Fruit fly (Drosophila melanogaster) whole organism, embryonic: Measurements from ENCODE around the gene sisA.

ENCODE experiments used
- Blimp-1 ChIP-seq: fragments of 200-800 bp; sonication (Bioruptor generic); optimal IDR thresholded peaks from 3 replicates; lab custom pipeline; 2018; ENCODE audit warnings: missing biosample characterization, missing genetic modification characterization, mild to moderate bottlenecking, moderate library complexity, missing genetic modification reagents
- CG10654 ChIP-seq: fragments of 200-800 bp; sonication (Bioruptor generic); optimal IDR thresholded peaks from 2 replicates; lab custom pipeline; 2016; ENCODE audit warnings: missing biosample characterization, missing genetic modification characterization
- CG13894 ChIP-seq: fragments of 200-800 bp; sonication (Bioruptor generic); optimal IDR thresholded peaks from 3 replicates; lab custom pipeline; 2018; ENCODE audit warnings: missing biosample characterization, mild to moderate bottlenecking, missing genetic modification characterization, moderate library complexity
- CG1603 ChIP-seq: fragments of 200-800 bp; sonication (Bioruptor generic); optimal IDR thresholded peaks from 2 replicates; lab custom pipeline; 2019; ENCODE audit warnings: missing biosample characterization, mild to moderate bottlenecking, missing genetic modification characterization, moderate library complexity
- CG1647 ChIP-seq: fragments of 200-800 bp; sonication (Bioruptor generic); optimal IDR thresholded peaks from 3 replicates; lab custom pipeline; 2016; ENCODE audit warnings: missing biosample characterization, missing genetic modification characterization
- CG16813 ChIP-seq: fragments of 200-800 bp; sonication (Bioruptor generic); IDR thresholded peaks from 3 replicates; pipeline ENCODE4 v1.3.6; 2022; ENCODE audit warnings: missing biosample characterization, missing genetic modification characterization; ENCODE audit not compliant: partially characterized antibody
- CG1832 ChIP-seq: fragments of 200-800 bp; sonication (Bioruptor generic); optimal IDR thresholded peaks from 2 replicates; lab custom pipeline; 2017; ENCODE audit warnings: missing biosample characterization, mild to moderate bottlenecking, missing genetic modification characterization, inconsistent platforms
- CG2875 ChIP-seq: fragments of 200-800 bp; sonication (Bioruptor generic); optimal IDR thresholded peaks from 2 replicates; lab custom pipeline; 2017; ENCODE audit warnings: missing biosample characterization, mild to moderate bottlenecking, missing genetic modification characterization, missing genetic modification reagents
- CG43689 ChIP-seq: fragments of 200-800 bp; sonication (Bioruptor generic); IDR thresholded peaks from 2 replicates; pipeline ENCODE4 v1.3.6; 2022; ENCODE audit warnings: missing biosample characterization, missing genetic modification characterization
- CG4707 ChIP-seq: fragments of 200-800 bp; sonication (Bioruptor generic); optimal IDR thresholded peaks from 2 replicates; lab custom pipeline; 2018; ENCODE audit warnings: missing biosample characterization, mild to moderate bottlenecking, missing genetic modification characterization, moderate library complexity
- CG6272 ChIP-seq: fragments of 200-800 bp; sonication (Bioruptor generic); IDR thresholded peaks from 2 replicates; pipeline ENCODE4 v1.3.6; 2022; ENCODE audit warnings: missing biosample characterization, missing genetic modification characterization
- CG6791 ChIP-seq: fragments of 200-800 bp; sonication (Bioruptor generic); IDR thresholded peaks from 3 replicates; pipeline ENCODE4 v1.3.6; 2022; ENCODE audit warnings: missing biosample characterization, missing genetic modification characterization; ENCODE audit not compliant: partially characterized antibody
- CG7987 ChIP-seq: fragments of 200-800 bp; sonication (Bioruptor generic); optimal IDR thresholded peaks from 2 replicates; lab custom pipeline; 2018; ENCODE audit warnings: missing biosample characterization, mild to moderate bottlenecking, missing genetic modification characterization, moderate library complexity
- CG8765 ChIP-seq: fragments of 200-800 bp; sonication (Bioruptor generic); IDR thresholded peaks from 2 replicates; pipeline ENCODE4 v1.3.6; 2022; ENCODE audit warnings: missing biosample characterization, missing genetic modification characterization
- CG9817 ChIP-seq: fragments of 200-800 bp; sonication (Bioruptor generic); optimal IDR thresholded peaks from 2 replicates; lab custom pipeline; 2018; ENCODE audit warnings: missing biosample characterization, mild to moderate bottlenecking, missing genetic modification characterization, moderate library complexity
- CG9876 ChIP-seq: fragments of 200-800 bp; sonication (Bioruptor generic); optimal IDR thresholded peaks from 2 replicates; lab custom pipeline; 2016; ENCODE audit warnings: missing biosample characterization, missing genetic modification characterization
- D19A ChIP-seq: fragments of 200-800 bp; optimal IDR thresholded peaks from 3 replicates; lab custom pipeline; 2019; ENCODE audit warnings: missing biosample characterization, mild to moderate bottlenecking, missing genetic modification characterization, moderate library complexity
- Dek ChIP-seq: fragments of 200-800 bp; sonication (Bioruptor generic); optimal IDR thresholded peaks from 3 replicates; lab custom pipeline; 2019; ENCODE audit warnings: missing biosample characterization, mild to moderate bottlenecking, missing genetic modification characterization, moderate library complexity
- Dip2 ChIP-seq: fragments of 200-800 bp; sonication (Bioruptor generic); IDR thresholded peaks from 2 replicates; pipeline ENCODE4 v1.3.6; 2022; ENCODE audit warnings: missing biosample characterization, missing genetic modification characterization
- Dip3 ChIP-seq: fragments of 200-800 bp; sonication (Bioruptor generic); optimal IDR thresholded peaks from 3 replicates; lab custom pipeline; 2016; ENCODE audit warnings: missing biosample characterization, missing genetic modification characterization
- Ets97D ChIP-seq: fragments of 200-800 bp; sonication (Bioruptor generic); optimal IDR thresholded peaks from 3 replicates; lab custom pipeline; 2016; ENCODE audit warnings: missing biosample characterization, missing genetic modification characterization
- GATAe ChIP-seq: fragments of 200-800 bp; sonication (Bioruptor generic); conservative IDR thresholded peaks from 2 replicates; pipeline ENCODE4 v1.3.6; 2022; ENCODE audit warnings: missing biosample characterization, missing genetic modification characterization
- HLH4C ChIP-seq: fragments of 200-800 bp; sonication (Bioruptor generic); IDR thresholded peaks from 3 replicates; pipeline ENCODE4 v1.3.6; 2022; ENCODE audit warnings: missing biosample characterization, missing genetic modification characterization; ENCODE audit not compliant: partially characterized antibody
- HLH54F ChIP-seq: fragments of 200-800 bp; sonication (Bioruptor generic); optimal IDR thresholded peaks from 3 replicates; lab custom pipeline; 2016; ENCODE audit warnings: missing biosample characterization, missing genetic modification characterization
- HLHmδ ChIP-seq: fragments of 200-800 bp; sonication (Bioruptor generic); optimal IDR thresholded peaks from 2 replicates; lab custom pipeline; 2018; ENCODE audit warnings: missing biosample characterization, mild to moderate bottlenecking, missing genetic modification characterization, moderate library complexity
- Hmx ChIP-seq: fragments of 200-800 bp; sonication (Bioruptor generic); optimal IDR thresholded peaks from 2 replicates; lab custom pipeline; 2016; ENCODE audit warnings: missing biosample characterization, missing genetic modification characterization
- Hr51 ChIP-seq, 2 experiments: fragments of 200-800 bp; sonication (Bioruptor generic); optimal IDR thresholded peaks; 2 replicates in 1 of 2; 3 replicates in 1 of 2; lab custom pipeline; 2016 to 2018; ENCODE audit warnings: missing biosample characterization in 2 of 2, missing genetic modification characterization in 2 of 2, mild to moderate bottlenecking in 1 of 2, moderate library complexity in 1 of 2
- NC2α ChIP-seq: fragments of 200-800 bp; sonication (Bioruptor generic); optimal IDR thresholded peaks from 2 replicates; lab custom pipeline; 2016; ENCODE audit warnings: missing biosample characterization, missing genetic modification characterization
- Poxn ChIP-seq: fragments of 200-800 bp; sonication (Bioruptor generic); IDR thresholded peaks from 2 replicates; pipeline ENCODE4 v1.3.6; 2022; ENCODE audit warnings: missing biosample characterization, missing genetic modification characterization
- Rx ChIP-seq: fragments of 200-800 bp; sonication (Bioruptor generic); IDR thresholded peaks from 2 replicates; pipeline ENCODE4 v1.3.6; 2022; ENCODE audit warnings: missing biosample characterization, missing genetic modification characterization
- Side ChIP-seq: fragments of 200-800 bp; sonication (Bioruptor generic); optimal IDR thresholded peaks from 2 replicates; lab custom pipeline; 2016; ENCODE audit warnings: missing biosample characterization, missing genetic modification characterization
- Xbp1 ChIP-seq: fragments of 200-800 bp; sonication (Bioruptor generic); optimal IDR thresholded peaks from 3 replicates; lab custom pipeline; 2016; ENCODE audit warnings: missing biosample characterization, mild to moderate bottlenecking, missing genetic modification characterization
- ab ChIP-seq: fragments of 200-800 bp; sonication (Bioruptor generic); optimal IDR thresholded peaks from 2 replicates; lab custom pipeline; 2016; ENCODE audit warnings: missing biosample characterization, missing genetic modification characterization
- al ChIP-seq: fragments of 200-800 bp; sonication (Bioruptor generic); IDR thresholded peaks from 2 replicates; pipeline ENCODE4 v1.3.6; 2022; ENCODE audit warnings: missing biosample characterization, missing genetic modification characterization
- corto ChIP-seq: fragments of 200-800 bp; sonication (Bioruptor generic); optimal IDR thresholded peaks from 2 replicates; lab custom pipeline; 2016; ENCODE audit warnings: missing biosample characterization, mild to moderate bottlenecking, missing genetic modification characterization, moderate library complexity
- crp ChIP-seq, 2 experiments: fragments of 200-800 bp; sonication (Bioruptor generic); optimal IDR thresholded peaks; 2 replicates in 1 of 2; 3 replicates in 1 of 2; lab custom pipeline; 2017; ENCODE audit warnings: missing biosample characterization in 2 of 2, missing genetic modification characterization in 2 of 2, mild to moderate bottlenecking in 1 of 2, moderate library complexity in 1 of 2
- dan ChIP-seq: fragments of 200-800 bp; sonication (Bioruptor generic); IDR thresholded peaks from 2 replicates; pipeline ENCODE4 v1.3.6; 2022; ENCODE audit warnings: missing biosample characterization, missing genetic modification characterization
- dati ChIP-seq: fragments of 200-800 bp; sonication (Bioruptor generic); IDR thresholded peaks from 2 replicates; pipeline ENCODE4 v1.3.6; 2022; ENCODE audit warnings: missing biosample characterization, missing genetic modification characterization
- gcm2 ChIP-seq: fragments of 200-800 bp; sonication (Bioruptor generic); optimal IDR thresholded peaks from 2 replicates; lab custom pipeline; 2016; ENCODE audit warnings: missing biosample characterization, missing genetic modification characterization
- knrl ChIP-seq: fragments of 200-800 bp; sonication (Bioruptor generic); IDR thresholded peaks from 3 replicates; pipeline ENCODE4 v1.3.6; 2022; ENCODE audit warnings: missing biosample characterization, missing genetic modification characterization; ENCODE audit not compliant: partially characterized antibody
- maf-S ChIP-seq: fragments of 200-800 bp; sonication (Bioruptor generic); optimal IDR thresholded peaks from 2 replicates; lab custom pipeline; 2016; ENCODE audit warnings: missing biosample characterization, missing genetic modification characterization
- oc ChIP-seq: fragments of 200-800 bp; sonication (Bioruptor generic); optimal IDR thresholded peaks from 2 replicates; lab custom pipeline; 2018; ENCODE audit warnings: missing biosample characterization, mild to moderate bottlenecking, missing genetic modification characterization, moderate library complexity
- pfk ChIP-seq: fragments of 200-800 bp; sonication (Bioruptor generic); optimal IDR thresholded peaks from 2 replicates; lab custom pipeline; 2018; ENCODE audit warnings: missing biosample characterization, mild to moderate bottlenecking, missing genetic modification characterization, moderate library complexity
- pros ChIP-seq: fragments of 200-800 bp; sonication (Bioruptor generic); optimal IDR thresholded peaks from 3 replicates; lab custom pipeline; 2019; ENCODE audit warnings: missing biosample characterization, mild to moderate bottlenecking, missing genetic modification characterization, moderate library complexity
- shn ChIP-seq: fragments of 200-800 bp; sonication (Bioruptor generic); optimal IDR thresholded peaks from 3 replicates; lab custom pipeline; 2016; ENCODE audit warnings: missing biosample characterization, missing genetic modification characterization
- tgo ChIP-seq: fragments of 200-800 bp; sonication (Bioruptor generic); IDR thresholded peaks from 3 replicates; pipeline ENCODE4 v1.3.6; 2022; ENCODE audit warnings: missing biosample characterization, missing genetic modification characterization
- unpg ChIP-seq: fragments of 200-800 bp; sonication (Bioruptor generic); optimal IDR thresholded peaks from 3 replicates; lab custom pipeline; 2018; ENCODE audit warnings: missing biosample characterization, mild to moderate bottlenecking, missing genetic modification characterization, moderate library complexity
- vfl ChIP-seq: fragments of 200-800 bp; sonication (Bioruptor generic); optimal IDR thresholded peaks from 2 replicates; lab custom pipeline; 2016; ENCODE audit warnings: missing biosample characterization, missing genetic modification characterization

sisA gene

dm6 chrX:11338973-11339867 is 17.1 kb upstream of the sisA start (continued):
- TF ChIP-seq Xbp1 (GFP tag; lab: Kevin White, UChicago) = peak; percentile 35
- TF ChIP-seq CG2875 (GFP tag; lab: Kevin White, UChicago) = peak; percentile 17
- peak; percentile 89 for TF ChIP-seq CG1603
- no peak for TF ChIP-seq HLHmδ (GFP tag; lab: Kevin White, UChicago)
- TF ChIP-seq CG16813 (GFP tag; lab: Robert Waterston, UW) = peak; percentile 91
- peak; percentile 13 for TF ChIP-seq CG9876 (GFP tag; lab: Kevin White, UChicago)
- no peak for TF ChIP-seq pfk
- TF ChIP-seq maf-S = peak; percentile 33
- TF ChIP-seq CG1647 = peak; percentile 37
- no peak for TF ChIP-seq Dip2
- peak; percentile 52 for TF ChIP-seq CG9817 (tag; lab: Kevin White, UChicago)
- TF ChIP-seq Dip3 (GFP tag; lab: Kevin White, UChicago) = peak; percentile 52
- TF ChIP-seq ab = no peak
- peak; percentile 86 for TF ChIP-seq CG6791 (GFP tag; lab: Robert Waterston, UW)
- TF ChIP-seq Rx (GFP tag; lab: Robert Waterston, UW) = 0 out of 2 replicates have a peak, but pooled peaks have one; percentile 2
- peak; percentile 14 for TF ChIP-seq Dek (tag; lab: Kevin White, UChicago)
- TF ChIP-seq CG6272 (GFP tag; lab: Robert Waterston, UW) = peak; percentile 70
- peak; percentile 25 for TF ChIP-seq vfl (GFP tag; lab: Kevin White, UChicago)
- peak; percentile 56 for TF ChIP-seq HLH54F (GFP tag; lab: Kevin White, UChicago)
- TF ChIP-seq Blimp-1 (GFP tag; lab: Kevin White, UChicago) = peak; percentile 17
- no peak for TF ChIP-seq Hmx
- TF ChIP-seq unpg (GFP tag; lab: Kevin White, UChicago) = peak; percentile 9
- no peak for TF ChIP-seq gcm2 (GFP tag; lab: Kevin White, UChicago)
- TF ChIP-seq CG1832 (GFP tag; lab: Kevin White, UChicago) = no peak
- no peak for TF ChIP-seq Poxn (GFP tag; lab: Robert Waterston, UW)
- TF ChIP-seq pros (GFP tag; lab: Kevin White, UChicago) = no peak
- TF ChIP-seq Ets97D (GFP tag; lab: Kevin White, UChicago) = peak; percentile 74
- TF ChIP-seq Hr51 (GFP tag; optimal IDR thresholded peaks at IDR 0.05; lab: Kevin White, UChicago) = peak in 1 of 2 experiments; percentile 44
- TF ChIP-seq al (GFP tag; lab: Robert Waterston, UW) = peak; percentile 49
- no peak for TF ChIP-seq CG8765
- TF ChIP-seq CG43689 (GFP tag; lab: Robert Waterston, UW) = no peak
- TF ChIP-seq CG10654 = peak; percentile 42
- peak; percentile 91 for TF ChIP-seq HLH4C (GFP tag; lab: Robert Waterston, UW)
- peak; percentile 26 to 86 for TF ChIP-seq crp (GFP tag; optimal IDR thresholded peaks at IDR 0.05; lab: Kevin White, UChicago)
- TF ChIP-seq tgo (GFP tag; lab: Robert Waterston, UW) = no peak
- TF ChIP-seq NC2α = no peak
- TF ChIP-seq knrl (GFP tag; lab: Robert Waterston, UW) = peak; percentile 93
- TF ChIP-seq oc (tag; lab: Kevin White, UChicago) = peak; percentile 13
- TF ChIP-seq D19A (tag; lab: Kevin White, UChicago) = no peak
- no peak for TF ChIP-seq dati
- TF ChIP-seq Side (GFP tag; lab: Kevin White, UChicago) = peak; percentile 54
- no peak for TF ChIP-seq dan (GFP tag; lab: Robert Waterston, UW)
- TF ChIP-seq CG7987 (GFP tag; lab: Kevin White, UChicago) = no peak
- peak; percentile 45 for TF ChIP-seq shn (GFP tag; lab: Kevin White, UChicago)
- no peak for TF ChIP-seq CG4707 (GFP tag; lab: Kevin White, UChicago)
- TF ChIP-seq GATAe (GFP tag; lab: Robert Waterston, UW) = no peak
- no peak for TF ChIP-seq corto (GFP tag; lab: Kevin White, UChicago)
- peak; percentile 30 for TF ChIP-seq CG13894 (tag; lab: Kevin White, UChicago)
